Fruit fly (Drosophila melanogaster): ENCODE measurements around the gene pns.

Gene pns

dm6 chr3L:1568225-1569161 is 31.6 kb downstream of the pns start, which contains the start of gene CG7879 (continued):
- TF ChIP-seq slou (GFP tag; optimal IDR thresholded peaks at IDR 0.05) (peak; percentile 16), al (GFP tag; IDR thresholded peaks at IDR 0.05) (0 out of 2 replicates have a peak, but pooled peaks have one; percentile 28), jigr1 (GFP tag; IDR thresholded peaks at IDR 0.05) (no peak), bbx (GFP tag; IDR thresholded peaks at IDR 0.05; ENCODE audit: partially characterized antibody) (0 out of 2 replicates have a peak, but pooled peaks have one; percentile 51), org-1 (GFP tag; optimal IDR thresholded peaks at IDR 0.05) (no peak), fd64A (GFP tag; optimal IDR thresholded peaks at IDR 0.05) (no peak), MBD-R2 (GFP tag; IDR thresholded peaks at IDR 0.05) (no peak; the same call in 1 of the 2 replicates), CG11085 (GFP tag; IDR thresholded peaks at IDR 0.05) (no peak), CG17385 (GFP tag; optimal IDR thresholded peaks at IDR 0.05) (peak; percentile 87), CG34376 (GFP tag; optimal IDR thresholded peaks at IDR 0.05) (peak; percentile 42), CG1602 (GFP tag; optimal IDR thresholded peaks at IDR 0.05) (peak; percentile 34), CG18262 (tag; optimal IDR thresholded peaks at IDR 0.05) (peak; percentile 10), CG17186 (GFP tag; optimal IDR thresholded peaks at IDR 0.05) (peak; percentile 52), CG6854 (GFP tag; optimal IDR thresholded peaks at IDR 0.05) (peak; percentile 18), ind (GFP tag; optimal IDR thresholded peaks at IDR 0.05) (no peak), Xbp1 (GFP tag; optimal IDR thresholded peaks at IDR 0.05) (peak; percentile 40), CG6689 (GFP tag; IDR thresholded peaks at IDR 0.05) (0 out of 2 replicates have a peak, but pooled peaks have one; percentile 23), sens (GFP tag) (peak; percentile 80), caup (GFP tag; optimal IDR thresholded peaks at IDR 0.05; ENCODE audit: severe bottlenecking) (peak; percentile 45), odd (GFP tag; optimal IDR thresholded peaks at IDR 0.05) (no peak), CG7271 (tag; optimal IDR thresholded peaks at IDR 0.05) (no peak), vvl (GFP tag; IDR thresholded peaks at IDR 0.05) (peak; percentile 17), lola (GFP tag; optimal IDR thresholded peaks at IDR 0.05) (peak in 1 of 3 experiments; percentile 22), NC2α (GFP tag; optimal IDR thresholded peaks at IDR 0.05) (no peak), CG33557 (GFP tag; optimal IDR thresholded peaks at IDR 0.05) (no peak), nmo (GFP tag; optimal IDR thresholded peaks at IDR 0.05) (peak; percentile 75), sqz (GFP tag; optimal IDR thresholded peaks at IDR 0.05) (no peak), amos (GFP tag; IDR thresholded peaks at IDR 0.05; ENCODE audit: partially characterized antibody) (no peak; the same call in 1 of the 2 replicates), Hand (GFP tag; optimal IDR thresholded peaks at IDR 0.05) (peak; percentile 25), wek (GFP tag; optimal IDR thresholded peaks at IDR 0.05) (peak; percentile 82), CG17612 (GFP tag; IDR thresholded peaks at IDR 0.05) (0 out of 2 replicates have a peak, but pooled peaks have one; percentile 8), CG8924 (tag; optimal IDR thresholded peaks at IDR 0.05) (peak; percentile 47), phol (tag; optimal IDR thresholded peaks at IDR 0.05) (peak; percentile 99), D19A (tag; optimal IDR thresholded peaks at IDR 0.05) (no peak), CG13775 (GFP tag; optimal IDR thresholded peaks at IDR 0.05) (peak; percentile 22), CG12659 (GFP tag; optimal IDR thresholded peaks at IDR 0.05) (peak; percentile 59), Xrp1 (GFP tag; IDR thresholded peaks at IDR 0.05) (0 out of 2 replicates have a peak, but pooled peaks have one; percentile 13), chif (GFP tag; optimal IDR thresholded peaks at IDR 0.05) (no peak), Ets65A (GFP tag) (peak; percentile 81), Adf1 (GFP tag; IDR thresholded peaks at IDR 0.05) (no peak), chm (GFP tag; IDR thresholded peaks at IDR 0.05) (peak; percentile 62), Elba2 (GFP tag; optimal IDR thresholded peaks at IDR 0.05) (no peak), CoRest (tag; optimal IDR thresholded peaks at IDR 0.05) (peak; percentile 46), disco-r (GFP tag; optimal IDR thresholded peaks at IDR 0.05) (no peak), wdn (GFP tag; IDR thresholded peaks at IDR 0.05) (no peak), grau (tag; optimal IDR thresholded peaks at IDR 0.05) (peak; percentile 17), bcd (GFP tag; optimal IDR thresholded peaks at IDR 0.05) (peak; percentile 17), Jarid2 (GFP tag; optimal IDR thresholded peaks at IDR 0.05) (peak; percentile 31)

Data from whole organism, embryonic.